Worm (Caenorhabditis elegans): Measurements from ENCODE around the gene T28D9.1.

DNA sequence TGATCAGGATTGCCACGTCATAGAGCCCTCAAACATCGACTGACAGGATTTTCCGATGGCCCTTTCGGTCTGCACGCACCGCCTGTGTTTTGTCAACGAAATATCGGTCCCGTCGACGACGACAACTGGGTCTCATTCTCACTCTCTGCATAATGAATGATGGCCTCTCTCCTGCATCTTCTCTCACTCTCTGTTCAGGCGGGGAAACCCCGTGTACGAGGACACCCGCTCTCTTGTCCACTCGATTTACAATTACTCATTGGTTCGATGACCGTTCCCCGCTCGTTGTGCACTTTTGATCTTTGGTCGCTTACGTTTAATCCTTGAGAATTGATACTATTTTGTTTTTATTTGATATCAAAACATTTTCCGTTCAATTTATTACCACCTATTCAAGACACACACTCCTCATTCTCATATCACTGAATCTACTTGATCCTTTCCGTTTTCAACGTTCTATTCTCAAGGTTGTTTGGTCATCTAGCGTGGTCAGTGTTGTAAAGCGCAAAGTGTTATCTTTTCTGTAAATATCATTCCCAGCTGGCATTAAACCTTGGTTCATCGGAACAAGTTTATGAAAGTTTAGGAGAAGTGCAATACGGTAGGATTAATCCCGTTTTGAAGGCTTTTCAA lies 30.5 kb downstream of the T28D9.1 start:
- no peak for TF ChIP-seq T22C8.4 (GFP tag; IDR thresholded peaks at IDR 0.05)
- TF ChIP-seq flt-1 (GFP tag; IDR thresholded peaks at IDR 0.05): peak; percentile 70
